Worm (Caenorhabditis elegans): ENCODE results near the gene coh-1.

coh-1 gene

DNA sequence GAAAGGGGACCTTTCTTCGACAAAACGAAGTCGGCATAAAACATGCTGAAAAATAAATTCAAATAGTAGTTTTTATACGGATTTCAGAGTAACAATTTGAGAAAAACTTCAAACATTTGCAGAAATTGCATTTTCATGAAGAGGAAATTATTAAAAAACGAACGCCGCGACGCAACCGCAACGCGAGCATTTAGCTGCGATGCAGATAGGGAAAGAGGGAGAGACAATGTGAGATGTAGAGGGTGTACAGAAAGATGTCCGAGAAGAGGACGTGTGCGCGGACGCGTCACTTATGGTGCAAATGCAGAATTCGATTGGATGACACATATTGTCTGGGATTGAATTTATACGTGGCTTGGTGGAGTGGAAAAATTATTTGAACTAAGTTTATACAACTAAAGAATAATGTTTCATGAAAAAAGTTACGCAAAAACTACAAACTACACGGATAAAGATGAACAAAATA lies at the start of gene coh-1 (continued):
- peak; percentile 66 for TF ChIP-seq mes-2 (tag; optimal IDR thresholded peaks at IDR 0.05; ENCODE audit: poor library complexity, severe bottlenecking)

DNA sequence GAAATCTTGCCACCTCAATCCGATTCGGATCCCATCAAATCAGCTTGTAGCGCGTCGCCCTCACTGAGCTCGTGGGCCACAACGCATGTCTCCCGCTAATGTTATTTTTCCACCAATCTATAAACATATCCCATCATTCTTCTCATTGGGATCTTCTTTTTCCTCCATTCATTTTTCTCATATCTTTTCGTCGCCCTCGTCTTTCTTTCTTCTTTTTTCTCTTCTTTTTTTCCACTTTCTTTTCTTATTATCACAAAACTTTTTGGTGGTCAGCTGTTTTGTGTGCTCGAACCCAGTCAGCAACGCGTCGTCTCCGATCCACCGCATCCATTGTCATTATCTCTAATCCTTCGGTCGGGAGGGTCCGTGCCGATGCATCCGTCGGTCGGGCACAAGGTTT lies 49.0 kb upstream of the coh-1 start:
- TF ChIP-seq daf-12 (tag; optimal IDR thresholded peaks at IDR 0.05) (no peak), aha-1 (tag) (peak; percentile 81), daf-16 (GFP tag; optimal IDR thresholded peaks at IDR 0.05) (peak in 1 of 2 experiments; percentile 89), daf-16 (tag; optimal IDR thresholded peaks at IDR 0.05) (no peak), hlh-11 (tag; optimal IDR thresholded peaks at IDR 0.05) (peak; percentile 69), ceh-20 (GFP tag; IDR thresholded peaks at IDR 0.05) (0 out of 2 replicates have a peak, but pooled peaks have one; percentile 11), nhr-11 (tag; optimal IDR thresholded peaks at IDR 0.05) (peak; percentile 52)

DNA sequence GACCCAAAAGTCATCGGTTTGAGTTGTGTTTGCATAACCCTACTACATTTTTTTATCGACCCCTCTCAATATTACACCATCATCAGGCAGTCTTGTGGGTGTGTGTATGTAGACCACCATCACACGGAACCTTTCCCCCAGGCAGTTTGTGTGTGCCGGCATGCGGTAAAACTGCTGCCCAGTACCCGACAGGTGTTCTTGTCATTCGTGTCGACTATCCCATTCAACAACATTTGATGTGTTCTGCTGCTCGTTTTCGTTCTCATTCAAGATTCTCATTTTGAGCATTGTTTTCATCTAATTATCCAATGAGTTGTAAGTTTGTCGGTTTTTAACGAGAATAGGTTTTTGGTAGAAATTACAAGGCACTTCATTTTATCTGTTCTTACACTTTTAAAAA lies 47.8 kb upstream of the coh-1 start:
- TF ChIP-seq aha-1 (tag) (no peak), ama-1 (optimal IDR thresholded peaks at IDR 0.05) (no peak), hmg-1.1 (GFP tag; IDR thresholded peaks at IDR 0.05) (no peak), ztf-11 (tag; optimal IDR thresholded peaks at IDR 0.05) (no peak), madf-9 (GFP tag; conservative IDR thresholded peaks at IDR 0.05) (no peak), hlh-11 (tag; optimal IDR thresholded peaks at IDR 0.05) (peak; percentile 44), hlh-30 (tag; optimal IDR thresholded peaks at IDR 0.05; ENCODE audit: insufficient read depth) (peak; percentile 20), daf-16 (GFP tag; optimal IDR thresholded peaks at IDR 0.05) (peak in 1 of 2 experiments; percentile 74), daf-16 (tag; optimal IDR thresholded peaks at IDR 0.05) (no peak)

DNA sequence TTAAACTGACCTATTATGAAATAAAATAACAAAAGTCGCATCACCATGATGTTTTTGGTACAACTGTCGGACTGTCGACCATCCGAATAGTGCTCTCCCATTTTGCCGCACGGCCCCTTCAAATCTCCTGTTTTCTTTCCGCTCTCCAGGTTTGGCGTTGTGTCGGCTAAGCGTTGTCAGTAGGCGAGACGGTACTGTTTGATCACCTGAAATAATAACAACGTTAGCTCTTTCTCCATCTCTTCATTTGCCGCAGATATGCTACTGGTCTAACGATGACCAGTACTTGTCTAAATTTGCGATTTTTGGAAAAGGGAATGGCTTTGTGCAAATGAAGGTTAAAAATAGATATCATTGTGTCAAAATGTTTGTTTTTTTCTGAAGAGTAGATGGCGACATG lies 44.8 kb upstream of the coh-1 start, which contains the start of gene chts-1:
Gene chts-1, minus strand, starts transcription at position 101 of the 400 bp plus-strand sequence.
- no peak for TF ChIP-seq nhr-41 (GFP tag; IDR thresholded peaks at IDR 0.05)
- TF ChIP-seq unc-62 (GFP tag; optimal IDR thresholded peaks at IDR 0.05 in 1 of 2), result peak in 1 of 2 experiments; percentile 85
- TF ChIP-seq unc-62 (tag; optimal IDR thresholded peaks at IDR 0.05), result no peak

DNA sequence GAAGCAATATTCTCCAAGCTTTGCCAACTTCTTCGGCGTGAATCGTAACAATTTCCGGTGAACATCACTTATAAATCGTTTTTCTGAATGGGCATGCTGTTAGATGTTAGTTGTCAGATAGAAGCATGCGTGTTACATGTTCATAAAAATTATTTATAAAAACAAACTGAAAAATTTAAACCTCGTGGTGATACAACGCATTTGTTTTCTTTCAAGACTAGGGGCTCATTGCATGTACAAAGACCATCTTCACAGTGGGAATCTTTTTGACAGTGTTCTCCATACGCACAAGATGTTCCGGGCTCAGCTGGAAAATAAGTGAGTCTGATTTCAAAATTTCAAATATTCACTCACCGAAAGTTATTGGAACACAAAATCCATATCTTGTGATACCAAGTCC lies 37.9 kb upstream of the coh-1 start:
- TF ChIP-seq jun-1 (tag; optimal IDR thresholded peaks at IDR 0.05), result no peak
- peak in 1 of 2 experiments; percentile 65 for TF ChIP-seq unc-62 (GFP tag; optimal IDR thresholded peaks at IDR 0.05 in 1 of 2)
- no peak for TF ChIP-seq unc-62 (tag; optimal IDR thresholded peaks at IDR 0.05)

DNA sequence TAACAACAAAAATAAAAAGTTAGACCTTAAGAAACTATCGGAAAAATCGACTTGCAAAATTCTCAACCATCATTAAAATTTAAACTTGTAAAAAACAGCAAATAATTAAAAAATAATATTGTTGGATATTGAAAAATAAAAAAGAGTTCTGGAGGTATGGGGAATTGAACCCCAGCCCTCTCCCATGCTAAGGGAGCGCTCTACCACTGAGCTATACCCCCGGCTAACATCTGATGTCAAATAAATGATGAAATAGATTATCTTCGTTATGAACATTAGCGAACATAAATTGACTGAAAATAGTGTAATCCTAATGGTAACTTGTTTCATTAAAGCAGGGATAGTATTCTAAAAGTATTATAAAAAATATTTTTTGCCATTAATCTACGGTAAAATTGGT lies 32.3 kb upstream of the coh-1 start:
- no peak for TF ChIP-seq mdt-29 (GFP tag; IDR thresholded peaks at IDR 0.05)
- no peak for TF ChIP-seq dmd-9 (GFP tag; IDR thresholded peaks at IDR 0.05)
- 0 out of 2 replicates have a peak, but pooled peaks have one; percentile 27 for TF ChIP-seq zip-11 (GFP tag; IDR thresholded peaks at IDR 0.05)
- TF ChIP-seq arid-1 (GFP tag; conservative IDR thresholded peaks at IDR 0.05), result peak; percentile 62; the same call in 1 of the 2 replicates
- TF ChIP-seq egl-43 (GFP tag; IDR thresholded peaks at IDR 0.05), result 0 out of 2 replicates have a peak, but pooled peaks have one; percentile 51
- TF ChIP-seq snpc-1.2 (GFP tag; IDR thresholded peaks at IDR 0.05), result peak; percentile 68
- TF ChIP-seq Y105C5A.15 (GFP tag; IDR thresholded peaks at IDR 0.05), result 0 out of 2 replicates have a peak, but pooled peaks have one; percentile 59
- TF ChIP-seq dpl-1 (GFP tag; optimal IDR thresholded peaks at IDR 0.05), result no peak
- no peak for TF ChIP-seq mxl-2 (GFP tag; conservative IDR thresholded peaks at IDR 0.05)
- TF ChIP-seq aha-1 (tag), result peak; percentile 55
- TF ChIP-seq Y48G9A.11 (GFP tag; IDR thresholded peaks at IDR 0.05), result 0 out of 2 replicates have a peak, but pooled peaks have one; percentile 20
- 0 out of 2 replicates have a peak, but pooled peaks have one; percentile 64 for TF ChIP-seq daf-19 (GFP tag; conservative IDR thresholded peaks at IDR 0.05)
- TF ChIP-seq F49E8.2 (tag; optimal IDR thresholded peaks at IDR 0.05; ENCODE audit: borderline replicate concordance), result peak; percentile 16
- 0 out of 2 replicates have a peak, but pooled peaks have one; percentile 32 for TF ChIP-seq Y75B8A.6 (GFP tag; IDR thresholded peaks at IDR 0.05)
- 0 out of 2 replicates have a peak, but pooled peaks have one; percentile 39 for TF ChIP-seq vab-7 (GFP tag; IDR thresholded peaks at IDR 0.05)
- TF ChIP-seq php-3 (GFP tag; IDR thresholded peaks at IDR 0.05), result no peak
- no peak for TF ChIP-seq dve-1 (tag; optimal IDR thresholded peaks at IDR 0.05; ENCODE audit: insufficient read depth)
- TF ChIP-seq mes-2 (tag; optimal IDR thresholded peaks at IDR 0.05; ENCODE audit: poor library complexity, severe bottlenecking), result peak; percentile 42
- TF ChIP-seq ceh-32 (tag; optimal IDR thresholded peaks at IDR 0.05; ENCODE audit: poor library complexity), result no peak
- no peak for TF ChIP-seq sdz-12 (GFP tag; optimal IDR thresholded peaks at IDR 0.05)
- peak in 1 of 2 experiments; percentile 36 for TF ChIP-seq daf-16 (GFP tag; optimal IDR thresholded peaks at IDR 0.05)
- TF ChIP-seq daf-16 (tag; optimal IDR thresholded peaks at IDR 0.05), result no peak
